Worm (Caenorhabditis elegans) whole organism, early embryonic: ENCODE results near the gene nspe-7.
A peak's percentile ranks its signal among the peaks of the same experiment; 100 is the strongest.

Source experiments
- B0310.2 ChIP-seq: sonication (generic microtip); optimal IDR thresholded peaks from 2 replicates; lab custom pipeline; 2016; ENCODE audit warnings: mild to moderate bottlenecking, missing genetic modification characterization, missing compliant biosample characterization
- F13C5.2 ChIP-seq: sonication (generic microtip); optimal IDR thresholded peaks from 2 replicates; lab custom pipeline; 2017; ENCODE audit warnings: mild to moderate bottlenecking, missing genetic modification characterization, inconsistent platforms, missing compliant biosample characterization
- aly-1 ChIP-seq: sonication (generic microtip); optimal IDR thresholded peaks from 2 replicates; lab custom pipeline; 2016; ENCODE audit warnings: missing genetic modification characterization, missing compliant biosample characterization
- ama-1 ChIP-seq: fragments of 150-350 bp; optimal IDR thresholded peaks from 2 replicates; lab custom pipeline; 2014
- ceh-13 ChIP-seq: fragments of 200-800 bp; sonication (Bioruptor generic); optimal IDR thresholded peaks from 2 replicates; lab custom pipeline; 2018; ENCODE audit warnings: mild to moderate bottlenecking, missing genetic modification characterization, missing compliant biosample characterization
- ceh-36 ChIP-seq: sonication (generic microtip); optimal IDR thresholded peaks from 2 replicates; lab custom pipeline; 2016; ENCODE audit warnings: missing genetic modification characterization, inconsistent platforms, missing compliant biosample characterization
- ets-7 ChIP-seq: sonication (generic microtip); optimal IDR thresholded peaks from 2 replicates; lab custom pipeline; 2016; ENCODE audit warnings: missing genotype, missing genetic modification characterization, missing compliant biosample characterization
- flt-1 ChIP-seq: fragments of 200-800 bp; sonication (Bioruptor generic); IDR thresholded peaks from 2 replicates; pipeline ENCODE4 v1.3.6; 2022; ENCODE audit warnings: missing genetic modification characterization, missing compliant biosample characterization
- hmbx-1 ChIP-seq: sonication (generic microtip); optimal IDR thresholded peaks from 2 replicates; lab custom pipeline; 2016; ENCODE audit warnings: mild to moderate bottlenecking, missing genetic modification characterization, missing compliant biosample characterization
- hmg-4 ChIP-seq: fragments of 200-800 bp; sonication (Bioruptor generic); optimal IDR thresholded peaks from 2 replicates; lab custom pipeline; 2018; ENCODE audit warnings: mild to moderate bottlenecking, missing genetic modification characterization, missing compliant biosample characterization
- hnd-1 ChIP-seq: sonication (generic microtip); optimal IDR thresholded peaks from 2 replicates; lab custom pipeline; 2016; ENCODE audit warnings: missing genetic modification characterization, missing compliant biosample characterization
- pes-1 ChIP-seq: fragments of 200-800 bp; sonication (Bioruptor generic); IDR thresholded peaks from 2 replicates; pipeline ENCODE4 v1.3.6; 2022; ENCODE audit warnings: missing genetic modification reagents, missing genetic modification characterization, missing compliant biosample characterization
- scrt-1 ChIP-seq: fragments of 200-800 bp; sonication (Bioruptor generic); IDR thresholded peaks from 2 replicates; pipeline ENCODE4 v1.3.6; 2022; ENCODE audit warnings: missing genetic modification characterization, missing compliant biosample characterization
- sea-1 ChIP-seq: fragments of 200-800 bp; sonication (Bioruptor generic); conservative IDR thresholded peaks from 2 replicates; pipeline ENCODE4 v1.3.6; 2022; ENCODE audit warnings: missing genetic modification characterization, missing compliant biosample characterization
- tbx-11 ChIP-seq: fragments of 200-800 bp; sonication (Bioruptor generic); IDR thresholded peaks from 2 replicates; pipeline ENCODE4 v1.3.6; 2022; ENCODE audit warnings: missing genetic modification characterization, missing compliant biosample characterization
- tbx-37 ChIP-seq: fragments of 200-800 bp; sonication (Bioruptor generic); conservative IDR thresholded peaks from 2 replicates; pipeline ENCODE4 v1.3.6; 2022; ENCODE audit warnings: missing genetic modification reagents, missing genetic modification characterization, missing compliant biosample characterization
- tra-4 ChIP-seq: sonication (generic microtip); optimal IDR thresholded peaks from 2 replicates; lab custom pipeline; 2017; ENCODE audit warnings: missing genetic modification characterization, missing compliant biosample characterization

The nspe-7 gene

ce11 chrII:12634749-12635318, 7.8 kb downstream of the nspe-7 start, which contains the start of gene Y38E10A.17:
Gene Y38E10A.17, minus strand, starts transcription at chrII:12634799.
- TF ChIP-seq sea-1 (GFP tag; lab: Robert Waterston, UW), result no peak
- TF ChIP-seq pes-1 (GFP tag; lab: Robert Waterston, UW), result no peak
- TF ChIP-seq ets-7 (tag; lab: Kevin White, UChicago), result no peak
- no peak for TF ChIP-seq tbx-37
- TF ChIP-seq scrt-1 (GFP tag; lab: Robert Waterston, UW), result no peak
- TF ChIP-seq F13C5.2 (tag; lab: Kevin White, UChicago), result no peak
- no peak for TF ChIP-seq hnd-1 (tag; lab: Kevin White, UChicago)
- no peak for TF ChIP-seq ama-1 (lab: Kevin White, UChicago)
- TF ChIP-seq hmg-4 (GFP tag; lab: Kevin White, UChicago), result no peak
- no peak for TF ChIP-seq B0310.2 (tag; lab: Kevin White, UChicago)
- TF ChIP-seq aly-1, result no peak
- TF ChIP-seq tbx-11 (GFP tag; lab: Robert Waterston, UW), result no peak
- no peak for TF ChIP-seq ceh-13 (GFP tag; lab: Kevin White, UChicago)
- TF ChIP-seq flt-1, result no peak
- no peak for TF ChIP-seq hmbx-1 (tag; lab: Kevin White, UChicago)
- no peak for TF ChIP-seq tra-4 (tag; lab: Kevin White, UChicago)
- TF ChIP-seq ceh-36 (tag; lab: Kevin White, UChicago), result no peak

- TF ChIP-seq ceh-36 (tag; lab: Kevin White, UChicago) (peak; percentile 82), flt-1 (no peak), B0310.2 (tag; lab: Kevin White, UChicago) (no peak), tbx-11 (GFP tag; lab: Robert Waterston, UW) (no peak), pes-1 (GFP tag; lab: Robert Waterston, UW) (no peak), scrt-1 (GFP tag; lab: Robert Waterston, UW) (no peak), sea-1 (GFP tag; lab: Robert Waterston, UW) (no peak), ets-7 (tag; lab: Kevin White, UChicago) (no peak)
These were observed 9.6 kb downstream of the nspe-7 start, which contains the start of gene nhr-234 for ce11 chrII:12636602-12637001. Gene nhr-234, plus strand, starts transcription at chrII:12636678.

ce11 chrII:12640370-12640769, 13.4 kb downstream of the nspe-7 start, which contains the start of gene nhr-235:
Gene nhr-235, plus strand, starts transcription at chrII:12640670.
- TF ChIP-seq ama-1 (lab: Kevin White, UChicago), result no peak
- TF ChIP-seq ets-7 (tag; lab: Kevin White, UChicago), result no peak
- no peak for TF ChIP-seq pes-1 (GFP tag; lab: Robert Waterston, UW)
- no peak for TF ChIP-seq ceh-36 (tag; lab: Kevin White, UChicago)
- no peak for TF ChIP-seq tbx-11 (GFP tag; lab: Robert Waterston, UW)
- no peak for TF ChIP-seq hnd-1 (tag; lab: Kevin White, UChicago)
- no peak for TF ChIP-seq F13C5.2 (tag; lab: Kevin White, UChicago)
- no peak for TF ChIP-seq aly-1
- no peak for TF ChIP-seq flt-1
- TF ChIP-seq B0310.2 (tag; lab: Kevin White, UChicago), result no peak
- no peak for TF ChIP-seq tbx-37
- no peak for TF ChIP-seq hmg-4 (GFP tag; lab: Kevin White, UChicago)
- no peak for TF ChIP-seq hmbx-1 (tag; lab: Kevin White, UChicago)
- TF ChIP-seq tra-4 (tag; lab: Kevin White, UChicago), result no peak
- no peak for TF ChIP-seq ceh-13 (GFP tag; lab: Kevin White, UChicago)
- no peak for TF ChIP-seq scrt-1 (GFP tag; lab: Robert Waterston, UW)

- TF ChIP-seq F13C5.2 (tag; lab: Kevin White, UChicago), result no peak
- TF ChIP-seq B0310.2 (tag; lab: Kevin White, UChicago), result no peak
- no peak for TF ChIP-seq ets-7 (tag; lab: Kevin White, UChicago)
- TF ChIP-seq hmg-4 (GFP tag; lab: Kevin White, UChicago), result no peak
- no peak for TF ChIP-seq sea-1 (GFP tag; lab: Robert Waterston, UW)
- no peak for TF ChIP-seq tbx-11 (GFP tag; lab: Robert Waterston, UW)
These were observed 27.5 kb downstream of the nspe-7 start, which contains the start of gene rgs-4 for ce11 chrII:12654447-12654846. Gene rgs-4, plus strand, starts transcription at chrII:12654747.

ce11 chrII:12655816-12656215, 28.8 kb downstream of the nspe-7 start:
- TF ChIP-seq ama-1 (lab: Kevin White, UChicago), result no peak
- no peak for TF ChIP-seq tra-4 (tag; lab: Kevin White, UChicago)
- TF ChIP-seq F13C5.2 (tag; lab: Kevin White, UChicago), result no peak
- no peak for TF ChIP-seq tbx-11 (GFP tag; lab: Robert Waterston, UW)
- TF ChIP-seq hnd-1 (tag; lab: Kevin White, UChicago), result no peak
- no peak for TF ChIP-seq ceh-13 (GFP tag; lab: Kevin White, UChicago)
- TF ChIP-seq scrt-1 (GFP tag; lab: Robert Waterston, UW), result no peak
- no peak for TF ChIP-seq aly-1
- no peak for TF ChIP-seq ets-7 (tag; lab: Kevin White, UChicago)
- TF ChIP-seq hmg-4 (GFP tag; lab: Kevin White, UChicago), result no peak
- TF ChIP-seq pes-1 (GFP tag; lab: Robert Waterston, UW), result no peak
- no peak for TF ChIP-seq tbx-37
- TF ChIP-seq hmbx-1 (tag; lab: Kevin White, UChicago), result no peak
- TF ChIP-seq flt-1, result no peak
- TF ChIP-seq B0310.2 (tag; lab: Kevin White, UChicago), result no peak
- no peak for TF ChIP-seq ceh-36 (tag; lab: Kevin White, UChicago)
- TF ChIP-seq sea-1 (GFP tag; lab: Robert Waterston, UW), result no peak

- TF ChIP-seq hnd-1 (tag; lab: Kevin White, UChicago), result no peak
- TF ChIP-seq ama-1 (lab: Kevin White, UChicago), result no peak
- no peak for TF ChIP-seq sea-1 (GFP tag; lab: Robert Waterston, UW)
- TF ChIP-seq tra-4 (tag; lab: Kevin White, UChicago), result no peak
- TF ChIP-seq scrt-1 (GFP tag; lab: Robert Waterston, UW), result no peak
- TF ChIP-seq B0310.2 (tag; lab: Kevin White, UChicago), result no peak
These were observed 30.6 kb downstream of the nspe-7 start for ce11 chrII:12657620-12658019.

ce11 chrII:12658409-12658808, 31.4 kb downstream of the nspe-7 start:
- TF ChIP-seq hnd-1 (tag; lab: Kevin White, UChicago), result no peak
- no peak for TF ChIP-seq sea-1 (GFP tag; lab: Robert Waterston, UW)
- TF ChIP-seq pes-1 (GFP tag; lab: Robert Waterston, UW), result no peak
- TF ChIP-seq flt-1, result no peak
- TF ChIP-seq hmg-4 (GFP tag; lab: Kevin White, UChicago), result no peak
- no peak for TF ChIP-seq B0310.2 (tag; lab: Kevin White, UChicago)
- TF ChIP-seq scrt-1 (GFP tag; lab: Robert Waterston, UW), result no peak
- no peak for TF ChIP-seq F13C5.2 (tag; lab: Kevin White, UChicago)
- no peak for TF ChIP-seq ceh-36 (tag; lab: Kevin White, UChicago)
- no peak for TF ChIP-seq ama-1 (lab: Kevin White, UChicago)
- no peak for TF ChIP-seq tra-4 (tag; lab: Kevin White, UChicago)
